Worm (Caenorhabditis elegans) whole organism, L1 larva: Measurements from ENCODE around the gene F31D4.2.

Experiments
- C04F5.9 ChIP-seq: sonication (generic microtip); optimal IDR thresholded peaks from 2 replicates; lab custom pipeline; 2016; ENCODE audit warnings: missing genetic modification characterization, missing compliant biosample characterization
- Y116A8C.19 ChIP-seq: sonication (generic microtip); optimal IDR thresholded peaks from 2 replicates; lab custom pipeline; 2016; ENCODE audit warnings: missing compliant biosample characterization, missing genetic modification characterization, borderline replicate concordance
- aha-1 ChIP-seq: fragments of 150-350 bp; optimal IDR thresholded peaks from 2 replicates; lab custom pipeline; 2014; ENCODE audit warnings: missing biosample characterization, missing genetic modification characterization
- ceh-63 ChIP-seq: fragments of 200-800 bp; sonication (Bioruptor generic); optimal IDR thresholded peaks from 2 replicates; lab custom pipeline; 2018; ENCODE audit warnings: mild to moderate bottlenecking, missing genetic modification characterization, missing compliant biosample characterization
- ceh-8 ChIP-seq: fragments of 200-800 bp; sonication (Bioruptor generic); optimal IDR thresholded peaks from 2 replicates; lab custom pipeline; 2018; ENCODE audit warnings: mild to moderate bottlenecking, missing genetic modification characterization, moderate library complexity, missing compliant biosample characterization
- ceh-90 ChIP-seq: sonication (generic microtip); optimal IDR thresholded peaks from 2 replicates; lab custom pipeline; 2016; ENCODE audit warnings: missing genetic modification characterization, missing compliant biosample characterization
- ces-1 ChIP-seq: fragments of 150-350 bp; optimal IDR thresholded peaks from 2 replicates; lab custom pipeline; 2014; ENCODE audit warnings: missing biosample characterization, missing genetic modification reagents, missing genetic modification characterization
- dpl-1 ChIP-seq, 3 experiments: fragments of 150-350 bp in 2 of 3; sonication (generic microtip) in 1 of 3; optimal IDR thresholded peaks; 2 replicates each; lab custom pipeline; 2014 to 2017; ENCODE audit warnings: missing biosample characterization in 3 of 3, missing genetic modification characterization in 3 of 3, missing genetic modification reagents in 3 of 3
- dsc-1 ChIP-seq: sonication (generic microtip); optimal IDR thresholded peaks from 2 replicates; lab custom pipeline; 2016; ENCODE audit warnings: mild to moderate bottlenecking, missing genetic modification characterization, missing compliant biosample characterization
- efl-1 ChIP-seq, 4 experiments: fragments of 150-350 bp; optimal IDR thresholded peaks in 3 of 4; peaks in 1 of 4; 1 replicate in 1 of 4; 2 replicates in 3 of 4; lab custom pipeline; 2014; ENCODE audit warnings: missing biosample characterization in 2 of 4, missing genetic modification characterization in 2 of 4, missing genetic modification reagents in 2 of 4
- egl-13 ChIP-seq: sonication (generic microtip); optimal IDR thresholded peaks from 2 replicates; lab custom pipeline; 2016; ENCODE audit warnings: missing genotype, missing genetic modification reagents, missing genetic modification characterization, missing compliant biosample characterization
- egl-27 ChIP-seq, 2 experiments: fragments of 150-350 bp in 1 of 2; sonication (generic microtip); optimal IDR thresholded peaks; 3 replicates each; lab custom pipeline; 2017 to 2018; ENCODE audit warnings: missing biosample characterization in 2 of 2, missing genetic modification characterization in 2 of 2, missing genetic modification reagents in 2 of 2
- elt-2 ChIP-seq: sonication (generic microtip); optimal IDR thresholded peaks from 2 replicates; lab custom pipeline; 2016; ENCODE audit warnings: missing genetic modification characterization, mild to moderate bottlenecking, inconsistent platforms, missing compliant biosample characterization, missing genetic modification reagents
- fkh-10 ChIP-seq: sonication (generic microtip); optimal IDR thresholded peaks from 2 replicates; lab custom pipeline; 2017; ENCODE audit warnings: missing biosample characterization, missing genetic modification reagents, missing genetic modification characterization
- grh-1 ChIP-seq: fragments of 200-800 bp; sonication (Bioruptor generic); IDR thresholded peaks from 2 replicates; pipeline ENCODE4 v1.3.6; 2022; ENCODE audit warnings: missing genetic modification reagents, missing genetic modification characterization, missing compliant biosample characterization
- hpl-2 ChIP-seq: fragments of 150-350 bp; optimal IDR thresholded peaks from 2 replicates; lab custom pipeline; 2014; ENCODE audit warnings: missing biosample characterization, missing genetic modification reagents, missing genetic modification characterization
- lin-14 ChIP-seq: fragments of 200-800 bp; sonication (Bioruptor generic); optimal IDR thresholded peaks from 2 replicates; lab custom pipeline; 2018; ENCODE audit warnings: mild to moderate bottlenecking, missing genetic modification characterization, moderate library complexity, missing compliant biosample characterization
- lin-15B ChIP-seq: fragments of 150-350 bp; sonication (generic microtip); optimal IDR thresholded peaks from 3 replicates; lab custom pipeline; 2014; ENCODE audit warnings: missing biosample characterization, missing genetic modification characterization
- lin-35 ChIP-seq, 2 experiments: fragments of 150-350 bp; optimal IDR thresholded peaks; 2 replicates each; lab custom pipeline; 2014; ENCODE audit warnings: missing biosample characterization in 2 of 2, missing genetic modification characterization in 2 of 2, missing genetic modification reagents in 2 of 2
- lir-3 ChIP-seq: sonication (generic microtip); optimal IDR thresholded peaks from 2 replicates; lab custom pipeline; 2016; ENCODE audit warnings: mild to moderate bottlenecking, missing genetic modification characterization, moderate library complexity, missing compliant biosample characterization; ENCODE audit not compliant: poor library complexity
- mab-9 ChIP-seq: fragments of 200-800 bp; sonication (Bioruptor generic); IDR thresholded peaks from 2 replicates; pipeline ENCODE4 v1.3.6; 2022; ENCODE audit warnings: missing genetic modification reagents, missing genetic modification characterization, missing compliant biosample characterization
- mef-2 ChIP-seq: fragments of 150-350 bp; optimal IDR thresholded peaks from 2 replicates; lab custom pipeline; 2014; ENCODE audit warnings: missing biosample characterization, missing genetic modification characterization
- mep-1 ChIP-seq: fragments of 150-350 bp; optimal IDR thresholded peaks from 2 replicates; lab custom pipeline; 2014; ENCODE audit warnings: missing biosample characterization, missing genetic modification characterization
- nhr-12 ChIP-seq: sonication (generic microtip); optimal IDR thresholded peaks from 2 replicates; lab custom pipeline; 2017; ENCODE audit warnings: missing biosample characterization, missing genetic modification characterization
- nhr-19 ChIP-seq: fragments of 200-800 bp; sonication (Bioruptor generic); conservative IDR thresholded peaks from 2 replicates; pipeline ENCODE4 v1.3.6; 2022; ENCODE audit warnings: missing genetic modification characterization, missing compliant biosample characterization
- nhr-20 ChIP-seq: sonication (generic microtip); optimal IDR thresholded peaks from 2 replicates; lab custom pipeline; 2016; ENCODE audit warnings: mild to moderate bottlenecking, missing genetic modification characterization, missing compliant biosample characterization
- nhr-47 ChIP-seq: sonication (generic microtip); optimal IDR thresholded peaks from 2 replicates; lab custom pipeline; 2016; ENCODE audit warnings: mild to moderate bottlenecking, missing genetic modification characterization, moderate library complexity, missing compliant biosample characterization
- nhr-84 ChIP-seq: sonication (generic microtip); optimal IDR thresholded peaks from 2 replicates; lab custom pipeline; 2017; ENCODE audit warnings: missing biosample characterization, missing genetic modification characterization
- nhr-85 ChIP-seq: sonication (generic microtip); peaks from one replicate; lab custom pipeline; 2016; ENCODE audit warnings: missing genetic modification characterization, inconsistent platforms, missing compliant biosample characterization
- pag-3 ChIP-seq: sonication (generic microtip); optimal IDR thresholded peaks from 2 replicates; lab custom pipeline; 2017; ENCODE audit warnings: missing genetic modification characterization, mild to moderate bottlenecking, missing compliant biosample characterization, antibody characterized with exemption, borderline replicate concordance; ENCODE audit not compliant: insufficient read depth
- rnt-1 ChIP-seq: sonication (generic microtip); optimal IDR thresholded peaks from 2 replicates; lab custom pipeline; 2016; ENCODE audit warnings: mild to moderate bottlenecking, missing genetic modification characterization, moderate library complexity, missing compliant biosample characterization
- snu-23 ChIP-seq: sonication (generic microtip); optimal IDR thresholded peaks from 2 replicates; lab custom pipeline; 2016; ENCODE audit warnings: missing genetic modification characterization, missing compliant biosample characterization
- sox-4 ChIP-seq: sonication (generic microtip); optimal IDR thresholded peaks from 2 replicates; lab custom pipeline; 2016; ENCODE audit warnings: missing genetic modification characterization, missing compliant biosample characterization
- sptf-1 ChIP-seq: fragments of 150-350 bp; optimal IDR thresholded peaks from 2 replicates; lab custom pipeline; 2014; ENCODE audit warnings: missing biosample characterization, missing genetic modification characterization
- swsn-7 ChIP-seq: sonication (generic microtip); optimal IDR thresholded peaks from 2 replicates; lab custom pipeline; 2016; ENCODE audit warnings: missing genetic modification characterization, missing compliant biosample characterization
- tlp-1 ChIP-seq: fragments of 150-350 bp; optimal IDR thresholded peaks from 2 replicates; lab custom pipeline; 2014; ENCODE audit warnings: missing biosample characterization, missing genetic modification characterization
- unc-86 ChIP-seq: sonication (generic microtip); optimal IDR thresholded peaks from 2 replicates; lab custom pipeline; 2016; ENCODE audit warnings: missing genetic modification characterization, missing compliant biosample characterization
- unc-98 ChIP-seq: fragments of 200-800 bp; sonication (Bioruptor generic); IDR thresholded peaks from 2 replicates; pipeline ENCODE4 v1.3.6; 2022; ENCODE audit warnings: missing genetic modification characterization, missing compliant biosample characterization
- zag-1 ChIP-seq: fragments of 150-350 bp; optimal IDR thresholded peaks from 2 replicates; lab custom pipeline; 2014; ENCODE audit warnings: missing biosample characterization, missing genetic modification characterization
- ztf-4 ChIP-seq: fragments of 150-350 bp; optimal IDR thresholded peaks from 2 replicates; lab custom pipeline; 2014; ENCODE audit warnings: missing biosample characterization, missing genetic modification characterization

The F31D4.2 gene

DNA sequence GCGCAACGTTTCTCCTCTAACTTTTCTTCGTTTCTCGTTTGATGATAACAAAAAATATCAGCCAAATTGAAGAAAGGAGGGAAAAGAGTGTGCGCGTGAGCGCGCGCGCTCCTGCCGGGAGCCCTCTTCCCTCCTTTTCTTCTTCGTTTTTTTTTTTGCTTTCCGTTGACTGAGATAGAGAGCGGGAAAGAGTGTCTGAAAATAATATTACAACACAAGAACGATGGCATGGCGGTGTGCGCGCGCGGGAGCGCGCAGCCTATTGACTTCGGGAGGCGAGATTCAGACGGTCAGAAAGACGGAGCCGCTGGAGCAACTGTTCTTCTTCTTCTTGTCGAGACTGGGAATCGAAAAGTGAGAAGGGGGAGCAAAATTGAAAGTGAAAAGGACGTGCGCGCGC is 51.6 kb downstream of the F31D4.2 start (continued):
- TF ChIP-seq egl-13 (tag; lab: Kevin White, UChicago) (no peak), ces-1 (no peak), zag-1 (tag; lab: Kevin White, UChicago) (no peak), swsn-7 (peak; percentile 8), unc-98 (GFP tag; lab: Robert Waterston, UW) (peak; percentile 6; the same call in 1 of the 2 replicates), nhr-85 (no peak), dpl-1 (GFP tag; optimal IDR thresholded peaks at IDR 0.05; lab: Kevin White, UChicago) (no peak), lin-14 (peak; percentile 87), pag-3 (peak; percentile 91), unc-86 (tag; lab: Kevin White, UChicago) (no peak), mab-9 (GFP tag; lab: Robert Waterston, UW) (no peak), fkh-10 (GFP tag; lab: Kevin White, UChicago) (no peak), efl-1 (optimal IDR thresholded peaks at IDR 0.05; lab: Kevin White, UChicago) (peak in 1 of 2 experiments; percentile 3), efl-1 (GFP tag; optimal IDR thresholded peaks at IDR 0.05 in 1 of 2; lab: Kevin White, UChicago) (no peak), nhr-47 (tag; lab: Kevin White, UChicago) (no peak), elt-2 (tag; lab: Kevin White, UChicago) (no peak), mep-1 (tag; lab: Kevin White, UChicago) (peak; percentile 46), nhr-19 (peak; percentile 38), ceh-90 (tag; lab: Kevin White, UChicago) (no peak), sptf-1 (no peak), rnt-1 (tag; lab: Kevin White, UChicago) (peak; percentile 61), ceh-63 (GFP tag; lab: Kevin White, UChicago) (no peak), Y116A8C.19 (tag; lab: Kevin White, UChicago) (no peak), mef-2 (no peak), nhr-84 (tag; lab: Kevin White, UChicago) (no peak), egl-27 (tag; optimal IDR thresholded peaks at IDR 0.05; lab: Kevin White, UChicago) (no peak), aha-1 (tag; lab: Kevin White, UChicago) (no peak), nhr-20 (tag; lab: Kevin White, UChicago) (peak; percentile 22), dsc-1 (peak; percentile 62), grh-1 (GFP tag; lab: Robert Waterston, UW) (no peak), ceh-8 (GFP tag; lab: Kevin White, UChicago) (no peak), C04F5.9 (tag; lab: Kevin White, UChicago) (no peak)

DNA sequence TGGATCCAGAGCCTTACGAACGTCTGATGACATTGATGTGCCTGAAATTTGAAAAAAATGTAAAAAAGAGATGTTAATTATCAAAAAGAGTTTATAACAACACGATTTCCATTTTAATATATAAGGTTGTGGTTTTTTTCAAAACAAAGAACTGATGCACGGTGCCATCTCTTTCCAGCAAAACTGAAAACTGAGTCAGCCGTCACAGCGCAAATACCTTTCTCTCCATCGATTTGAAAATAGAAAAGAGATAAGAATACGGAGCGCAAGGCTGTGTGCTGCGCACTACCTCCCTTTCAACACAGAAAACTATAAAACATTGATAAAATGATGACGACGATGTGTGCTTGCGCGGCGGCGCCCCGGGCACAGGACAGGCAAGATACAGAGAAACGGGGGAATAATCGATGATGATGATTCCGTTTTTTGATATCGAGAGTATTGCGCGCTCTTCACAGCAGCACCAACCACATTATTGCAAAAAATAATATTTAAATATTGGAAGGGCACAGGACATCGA is 52.9 kb downstream of the F31D4.2 start, which contains the start of gene Y44A6D.3:
Y44A6D.3 (minus strand) TSS at position 51 of the 520 bp plus-strand sequence.
- TF ChIP-seq lin-35 (GFP tag; optimal IDR thresholded peaks at IDR 0.05; lab: Kevin White, UChicago) (peak in 1 of 2 experiments; percentile 10), tlp-1 (tag; lab: Kevin White, UChicago) (no peak), lin-15B (tag; lab: Kevin White, UChicago) (no peak), efl-1 (optimal IDR thresholded peaks at IDR 0.05; lab: Kevin White, UChicago) (no peak), efl-1 (GFP tag; optimal IDR thresholded peaks at IDR 0.05 in 1 of 2; lab: Kevin White, UChicago) (peak in 1 of 2 experiments; percentile 68), hpl-2 (GFP tag; lab: Kevin White, UChicago) (no peak), dsc-1 (peak; percentile 19), snu-23 (GFP tag; lab: Kevin White, UChicago) (no peak), elt-2 (tag; lab: Kevin White, UChicago) (peak; percentile 46), ztf-4 (tag; lab: Kevin White, UChicago) (no peak), nhr-12 (tag; lab: Kevin White, UChicago) (no peak), sptf-1 (no peak), sox-4 (tag; lab: Kevin White, UChicago) (no peak), lir-3 (no peak), C04F5.9 (tag; lab: Kevin White, UChicago) (no peak), mef-2 (no peak)
